Fruit fly (Drosophila melanogaster) Kc167 (cell line): ENCODE results near the gene CG46435.

Experiments
- Myc ChIP-seq: fragments of >200 bp; optimal IDR thresholded peaks from 2 replicates; lab custom pipeline; 2017; ENCODE audit warnings: missing external identifiers
- Sin3A ChIP-seq: fragments of >200 bp; optimal IDR thresholded peaks from 2 replicates; lab custom pipeline; 2018; ENCODE audit warnings: missing external identifiers
- h ChIP-seq: fragments of >200 bp; optimal IDR thresholded peaks from 3 replicates; lab custom pipeline; 2018; ENCODE audit warnings: missing external identifiers
- insv ChIP-seq: fragments of >200 bp; optimal IDR thresholded peaks from 3 replicates; lab custom pipeline; 2018; ENCODE audit warnings: missing external identifiers
- psq ChIP-seq: fragments of >200 bp; optimal IDR thresholded peaks from 2 replicates; lab custom pipeline; 2017; ENCODE audit warnings: missing external identifiers
- ttk ChIP-seq: sonication (Bioruptor generic); optimal IDR thresholded peaks from 2 replicates; lab custom pipeline; 2017; ENCODE audit warnings: missing external identifiers

The CG46435 gene

DNA sequence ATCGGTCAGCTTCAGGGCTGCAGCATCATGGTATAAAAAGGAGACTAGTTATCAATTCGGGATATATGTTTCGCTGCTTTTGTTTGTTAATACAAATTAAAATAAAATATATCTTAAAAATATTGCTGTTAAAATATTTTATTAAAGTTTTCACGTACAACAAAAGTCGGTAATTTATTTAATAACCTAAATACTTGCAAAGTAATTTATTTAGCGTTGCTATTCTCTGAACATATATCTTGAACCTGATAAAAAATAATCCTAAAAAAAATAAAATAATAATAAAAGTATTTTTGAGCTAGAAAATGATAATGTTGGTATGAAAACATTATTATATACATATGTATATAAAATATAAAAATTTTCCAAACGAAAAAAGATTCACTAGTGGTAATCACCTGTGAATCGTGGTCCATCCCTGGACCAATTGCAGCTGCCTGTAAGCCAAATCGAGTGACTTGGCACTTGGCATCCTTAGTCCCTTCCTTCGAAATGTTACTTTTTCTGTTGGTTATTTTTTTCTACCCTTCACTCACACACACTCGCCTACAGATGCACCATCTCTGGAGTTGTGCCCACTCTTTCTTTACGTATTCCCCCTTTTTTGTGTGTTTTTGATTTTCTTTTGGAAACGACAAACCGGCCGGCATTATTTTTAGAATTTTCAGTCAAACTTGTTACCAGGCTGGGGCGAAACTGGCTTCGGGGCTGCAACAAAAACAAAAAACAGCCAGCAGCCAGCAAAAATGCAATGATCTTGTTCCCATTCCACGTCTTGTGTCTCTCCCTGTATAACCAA, 12.5 kb downstream of the CG46435 start:
- TF ChIP-seq Myc (lab: Kevin White, UChicago) (no peak), Sin3A (no peak)

DNA sequence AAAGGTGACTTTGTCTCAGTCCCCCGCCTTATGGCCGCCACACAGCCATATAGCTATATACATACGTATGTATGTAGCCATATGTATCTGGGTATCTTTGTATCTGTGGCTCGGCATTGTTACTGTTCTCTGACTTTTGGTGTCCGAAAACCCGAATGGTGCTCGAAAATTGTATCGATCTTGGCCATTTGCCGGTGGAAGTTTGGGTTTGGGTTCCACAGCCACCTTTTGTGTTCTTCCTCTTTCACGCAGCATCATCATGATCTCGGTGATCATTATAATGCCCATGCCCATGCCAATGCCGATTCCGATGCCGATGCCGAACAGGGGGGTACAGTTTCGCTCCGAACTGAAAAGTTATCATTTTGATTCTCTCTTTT, 13.1 kb downstream of the CG46435 start:
- TF ChIP-seq psq (lab: Kevin White, UChicago) (no peak), ttk (lab: Kevin White, UChicago) (no peak), h (lab: Kevin White, UChicago) (no peak), Myc (lab: Kevin White, UChicago) (no peak), insv (no peak), Sin3A (no peak)

DNA sequence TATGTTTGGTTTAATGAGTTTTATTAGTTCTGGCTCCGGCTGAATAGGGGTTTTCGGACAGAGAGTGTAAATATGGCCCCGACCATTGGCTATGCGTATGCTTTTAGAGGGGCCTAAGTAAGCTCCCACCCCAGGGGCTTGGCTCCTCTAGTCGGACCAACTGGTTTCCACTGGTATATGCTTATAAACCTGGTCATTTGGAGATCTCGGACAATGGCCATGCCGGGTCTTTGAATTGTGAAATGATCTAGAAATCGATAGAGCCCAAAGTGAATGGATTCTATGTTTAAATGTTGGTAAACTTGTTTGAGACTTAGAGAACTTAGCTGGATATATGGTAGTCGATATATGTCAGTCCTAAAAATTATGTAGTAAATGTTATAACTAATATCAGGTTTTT, 13.8 kb downstream of the CG46435 start:
- TF ChIP-seq h (lab: Kevin White, UChicago), result no peak
- no peak for TF ChIP-seq Myc (lab: Kevin White, UChicago)
- TF ChIP-seq insv, result no peak
- no peak for TF ChIP-seq ttk (lab: Kevin White, UChicago)
- no peak for TF ChIP-seq psq (lab: Kevin White, UChicago)
- TF ChIP-seq Sin3A, result no peak

DNA sequence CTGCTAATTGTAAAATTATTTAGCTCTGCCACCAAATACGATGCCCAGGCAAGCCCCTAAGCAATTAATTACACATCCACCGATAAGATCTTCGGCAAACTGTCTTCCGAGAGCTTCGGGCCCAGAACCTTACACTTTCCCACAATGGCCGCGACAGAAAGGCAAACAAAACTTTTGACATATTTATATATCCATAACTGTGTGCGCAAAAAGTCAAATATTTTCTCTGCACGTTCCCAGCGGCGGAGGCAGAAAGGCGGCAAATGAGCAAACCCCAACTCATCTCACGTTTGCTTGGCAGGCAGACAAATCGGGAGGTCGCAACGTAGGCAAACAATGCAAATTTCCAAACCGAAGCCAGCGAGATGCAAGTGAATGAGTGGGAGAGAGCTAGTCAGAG, 14.3 kb downstream of the CG46435 start:
- TF ChIP-seq h (lab: Kevin White, UChicago), result no peak
- no peak for TF ChIP-seq Sin3A
- no peak for TF ChIP-seq Myc (lab: Kevin White, UChicago)
- no peak for TF ChIP-seq psq (lab: Kevin White, UChicago)
- no peak for TF ChIP-seq ttk (lab: Kevin White, UChicago)
- TF ChIP-seq insv, result no peak

DNA sequence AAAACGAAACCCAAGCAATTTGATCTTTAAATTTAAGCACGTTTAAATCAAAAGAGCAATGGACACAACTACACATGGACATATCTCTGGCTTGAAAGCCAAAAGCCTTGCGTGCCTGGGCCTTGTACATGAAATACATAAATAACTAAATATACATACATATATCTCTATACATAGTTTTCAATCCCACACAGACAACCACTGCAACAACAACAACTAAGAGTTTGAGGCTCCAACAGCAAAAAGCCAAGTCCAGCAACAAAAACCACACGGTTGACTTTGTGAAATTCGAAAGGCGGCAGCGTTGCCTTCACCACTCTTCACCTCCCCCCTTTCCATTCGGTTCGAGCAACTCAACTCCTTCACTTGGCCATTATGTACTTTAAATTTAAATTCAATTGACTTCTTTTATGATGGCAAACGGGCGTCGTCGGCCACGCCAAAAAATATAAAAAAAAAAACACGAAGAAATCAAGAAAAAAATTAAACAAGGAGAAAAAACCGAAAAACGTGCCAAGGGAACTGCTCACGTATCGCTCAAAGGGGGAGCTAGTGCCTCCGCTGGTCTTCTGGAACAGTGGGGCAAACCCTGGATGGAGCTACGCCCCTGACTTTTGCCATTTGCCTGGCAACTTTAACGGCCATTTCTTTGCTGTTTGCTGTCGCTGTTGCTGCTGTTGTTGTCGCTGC, 15.2 kb downstream of the CG46435 start:
- TF ChIP-seq h (lab: Kevin White, UChicago) (no peak), insv (no peak), psq (lab: Kevin White, UChicago) (no peak), Myc (lab: Kevin White, UChicago) (no peak), ttk (lab: Kevin White, UChicago) (no peak), Sin3A (no peak)

DNA sequence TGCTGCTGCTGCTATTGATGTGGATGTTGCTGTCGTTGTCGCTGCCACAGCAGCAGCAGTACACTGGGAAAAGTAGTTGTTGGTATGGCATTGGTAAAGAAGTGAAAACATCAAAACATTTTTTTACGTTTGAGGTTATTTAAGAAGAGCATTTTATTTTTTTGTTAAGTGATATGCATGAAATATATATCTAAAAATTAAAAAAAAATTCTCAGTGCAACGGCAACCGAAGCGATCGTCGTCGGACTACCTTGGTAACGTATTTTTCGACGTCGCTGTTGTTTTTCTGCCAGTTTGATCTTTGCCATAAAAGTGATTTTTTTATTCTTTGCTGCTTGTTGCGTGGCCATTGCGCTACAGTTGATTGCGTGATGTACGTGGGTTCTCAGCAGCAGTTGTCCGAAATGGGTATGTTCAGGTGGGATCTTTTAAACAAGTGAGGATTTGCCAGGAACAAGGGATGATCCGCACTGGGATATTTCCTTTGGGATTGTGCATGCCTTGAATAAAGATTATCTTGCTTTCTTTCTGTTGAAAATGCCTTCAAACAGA, 15.9 kb downstream of the CG46435 start:
- TF ChIP-seq insv, result no peak
- no peak for TF ChIP-seq psq (lab: Kevin White, UChicago)
- TF ChIP-seq Sin3A, result no peak
- no peak for TF ChIP-seq Myc (lab: Kevin White, UChicago)
- TF ChIP-seq ttk (lab: Kevin White, UChicago), result no peak
- TF ChIP-seq h (lab: Kevin White, UChicago), result no peak

DNA sequence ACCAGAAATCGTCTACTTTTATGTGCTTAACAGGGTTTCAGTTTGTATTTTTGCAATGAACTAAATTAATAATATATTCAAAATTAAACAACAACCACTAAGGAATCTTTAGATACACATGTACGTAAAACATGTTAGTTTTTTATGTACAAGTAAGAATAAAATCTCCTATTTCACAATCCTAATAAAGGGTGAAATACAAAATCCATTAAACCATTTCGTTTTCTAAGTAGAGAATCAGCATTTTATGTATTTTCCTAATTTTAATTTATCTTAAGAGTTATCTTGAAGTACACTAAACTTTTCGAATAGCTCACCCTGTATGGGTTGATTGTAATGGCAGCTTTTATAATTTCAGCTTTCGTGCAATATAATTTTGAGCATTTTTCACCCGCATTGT, 16.8 kb downstream of the CG46435 start:
- TF ChIP-seq psq (lab: Kevin White, UChicago), result no peak
- no peak for TF ChIP-seq Sin3A
- no peak for TF ChIP-seq h (lab: Kevin White, UChicago)
- TF ChIP-seq Myc (lab: Kevin White, UChicago), result no peak
- no peak for TF ChIP-seq ttk (lab: Kevin White, UChicago)
- TF ChIP-seq insv, result no peak

DNA sequence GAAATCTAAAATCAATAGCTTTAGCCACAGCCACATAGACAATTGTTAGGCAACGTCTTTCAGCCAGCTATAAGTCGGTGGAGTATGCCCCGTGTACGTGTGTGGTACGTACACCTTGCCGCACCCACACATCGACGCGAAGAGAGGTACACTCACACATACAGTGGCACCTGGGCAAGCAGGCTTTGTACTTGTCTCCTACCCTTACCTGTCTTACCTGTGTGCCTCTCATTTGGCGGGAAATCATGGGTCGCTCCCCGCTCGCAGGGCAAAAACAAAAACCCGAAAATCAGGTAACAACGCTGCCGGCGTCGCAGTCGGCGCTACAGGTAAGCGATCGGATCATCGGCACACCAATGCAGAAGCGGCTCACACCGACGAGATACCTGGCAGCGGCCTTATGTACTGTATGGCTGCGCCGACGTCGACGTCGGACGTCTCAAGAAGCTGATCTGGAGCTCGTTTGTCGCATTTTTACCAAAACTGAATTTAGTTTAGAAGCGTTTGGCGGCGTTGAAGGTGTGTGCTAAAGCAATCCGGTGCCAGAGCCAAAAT, 17.3 kb downstream of the CG46435 start:
- TF ChIP-seq psq (lab: Kevin White, UChicago), result no peak
- no peak for TF ChIP-seq h (lab: Kevin White, UChicago)
- no peak for TF ChIP-seq ttk (lab: Kevin White, UChicago)
- no peak for TF ChIP-seq Sin3A
- TF ChIP-seq insv, result no peak

DNA sequence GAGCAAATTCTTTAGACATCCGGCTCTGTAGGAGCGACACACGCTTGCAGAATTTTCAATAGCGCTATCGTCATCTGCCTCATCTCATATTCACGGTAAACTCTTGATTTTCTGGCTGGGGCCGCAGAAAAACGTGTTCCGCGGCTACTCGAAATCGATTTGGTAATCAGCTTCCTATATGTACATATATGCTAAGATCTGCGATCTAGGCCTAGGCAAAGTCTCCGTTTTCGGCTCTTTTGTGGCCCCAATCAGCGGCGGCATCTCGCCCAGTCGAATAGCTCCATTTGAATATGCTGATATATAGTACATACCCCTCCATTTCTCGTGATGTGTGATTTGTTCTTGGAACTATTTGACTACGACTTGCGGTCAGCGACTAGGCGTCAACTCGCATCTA, 18.1 kb downstream of the CG46435 start:
- TF ChIP-seq Sin3A (no peak), h (lab: Kevin White, UChicago) (no peak), insv (no peak), Myc (lab: Kevin White, UChicago) (no peak), psq (lab: Kevin White, UChicago) (no peak), ttk (lab: Kevin White, UChicago) (no peak)

DNA sequence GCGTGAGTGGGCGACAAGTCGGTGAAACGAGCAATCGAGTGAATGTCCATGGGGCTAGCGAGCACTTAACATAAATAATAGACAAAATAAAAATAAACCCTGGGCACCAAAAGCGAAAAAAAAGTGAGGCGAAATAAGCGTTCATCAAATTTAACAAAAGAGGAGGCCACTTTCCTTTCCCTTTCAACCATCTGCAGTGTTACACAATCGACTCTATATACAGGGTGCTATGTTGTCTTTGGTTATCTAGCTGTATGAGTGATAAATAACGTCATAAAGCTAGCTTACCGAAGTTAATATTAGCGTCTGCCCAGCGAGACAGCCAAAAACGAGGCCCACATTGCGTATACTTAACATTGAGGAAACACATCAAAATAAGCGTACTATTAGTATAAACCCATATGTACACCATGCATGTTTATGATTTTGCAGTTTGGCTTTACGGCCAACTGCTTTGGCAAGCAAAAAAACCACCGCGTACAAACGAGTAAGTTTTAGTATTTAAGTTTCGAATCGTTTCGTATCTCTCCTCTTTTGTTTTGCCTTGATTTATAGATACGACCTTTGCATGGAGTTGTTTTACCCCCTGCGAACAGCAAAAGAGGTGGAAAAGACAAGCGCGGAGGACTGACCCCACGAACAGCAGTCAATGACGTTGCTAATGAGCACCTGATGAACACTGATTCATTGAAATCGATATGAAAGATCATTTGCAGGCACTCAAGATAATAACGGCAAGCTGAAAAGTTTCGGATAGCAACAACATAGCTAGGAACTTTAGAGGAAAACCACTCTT, 20.2 kb downstream of the CG46435 start:
- TF ChIP-seq h (lab: Kevin White, UChicago) (no peak), ttk (lab: Kevin White, UChicago) (no peak), psq (lab: Kevin White, UChicago) (no peak), Myc (lab: Kevin White, UChicago) (no peak), Sin3A (no peak), insv (no peak)

DNA sequence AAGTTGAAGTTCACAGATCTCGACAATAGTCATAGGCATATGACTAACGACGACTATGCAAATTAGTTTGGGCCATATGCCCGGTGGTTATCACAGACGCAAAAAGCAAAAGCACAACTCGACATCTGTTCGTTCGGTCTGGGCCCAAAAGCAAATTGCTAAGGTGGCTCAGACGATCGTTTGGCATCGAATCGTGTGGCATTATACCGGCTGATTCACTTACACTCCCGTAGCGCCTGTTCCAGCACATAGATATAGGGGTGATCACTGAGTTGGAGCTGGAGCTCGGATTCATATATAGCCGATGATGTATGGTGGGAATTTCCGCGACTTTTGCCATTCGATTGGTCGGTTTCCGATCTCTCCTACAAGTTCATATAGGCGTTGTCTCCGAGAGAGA, 21.2 kb downstream of the CG46435 start:
- TF ChIP-seq Myc (lab: Kevin White, UChicago), result no peak
- no peak for TF ChIP-seq ttk (lab: Kevin White, UChicago)
- TF ChIP-seq Sin3A, result no peak
- no peak for TF ChIP-seq psq (lab: Kevin White, UChicago)
- no peak for TF ChIP-seq insv
- no peak for TF ChIP-seq h (lab: Kevin White, UChicago)
